Worm (Caenorhabditis elegans): Measurements from ENCODE around the gene F20B6.6.

DNA sequence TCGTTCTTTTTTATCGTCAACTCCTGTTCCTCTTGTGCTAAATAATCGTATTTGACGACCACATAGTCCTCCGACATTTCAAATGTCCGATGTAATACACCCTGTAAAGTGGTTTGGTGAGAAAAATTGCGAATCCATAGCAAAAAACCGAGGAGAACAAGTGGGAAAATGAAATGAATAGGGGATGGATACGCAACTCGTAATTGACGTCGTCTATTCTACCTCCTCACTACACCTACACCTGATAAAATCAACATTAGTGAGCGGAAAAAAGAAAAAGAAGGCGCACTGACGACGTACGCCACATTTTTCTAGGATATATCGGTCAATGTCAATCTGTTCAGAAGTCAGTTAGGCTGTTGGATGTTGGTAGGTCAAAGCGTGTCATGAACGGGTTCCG, 48.7 kb downstream of the F20B6.6 start, which contains the start of gene nck-1:
- no peak for TF ChIP-seq elt-4 (tag; optimal IDR thresholded peaks at IDR 0.05)
- no peak for TF ChIP-seq ceh-6 (GFP tag; optimal IDR thresholded peaks at IDR 0.05)
- TF ChIP-seq pax-1 (tag; optimal IDR thresholded peaks at IDR 0.05), result no peak

Data from whole organism, late embryonic.